Worm (Caenorhabditis elegans): ENCODE measurements around the gene hel-1.

Gene hel-1

DNA sequence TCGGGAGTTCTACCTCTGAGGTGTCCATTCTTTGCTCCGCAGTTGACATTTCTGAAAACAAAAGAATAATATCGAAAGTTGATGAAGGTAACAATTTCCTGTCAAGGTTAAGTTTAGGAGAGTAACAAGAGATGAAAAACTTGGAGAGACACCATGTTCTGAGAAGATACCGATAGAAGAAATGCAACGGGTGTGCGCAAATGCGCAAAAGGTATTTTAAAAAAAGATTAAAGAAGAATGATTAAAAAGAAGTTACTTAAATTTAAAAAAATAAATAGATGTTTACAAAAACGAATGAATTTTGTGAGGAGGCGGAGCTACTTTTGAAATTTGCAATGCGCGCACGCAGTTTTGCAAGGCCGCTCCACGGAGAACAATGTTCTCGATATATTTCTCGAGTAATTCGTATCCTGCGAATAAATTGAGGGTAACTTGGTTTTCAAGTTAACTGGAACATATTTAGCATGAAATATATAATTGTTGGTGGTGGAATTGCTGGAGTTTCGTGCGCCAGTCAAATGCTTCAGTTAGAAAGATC, 3.6 kb downstream of the hel-1 start, which contains the start of the genes ran-3 and C26D10.3:
ran-3 (minus strand) TSS at position 51 of the 538 bp plus-strand sequence.
C26D10.3 (plus strand) TSS at position 385 of the 538 bp plus-strand sequence.
- TF ChIP-seq ztf-16 (tag; optimal IDR thresholded peaks at IDR 0.05) (no peak), ceh-9 (tag; optimal IDR thresholded peaks at IDR 0.05) (no peak), zip-5 (tag; optimal IDR thresholded peaks at IDR 0.05) (peak; percentile 40), hlh-15 (tag; optimal IDR thresholded peaks at IDR 0.05) (no peak), T23F11.4 (GFP tag; optimal IDR thresholded peaks at IDR 0.05) (peak; percentile 18), hlh-8 (tag; optimal IDR thresholded peaks at IDR 0.05) (peak; percentile 44), fkh-6 (tag; optimal IDR thresholded peaks at IDR 0.05) (peak; percentile 59), dve-1 (tag; optimal IDR thresholded peaks at IDR 0.05) (no peak), che-1 (tag; optimal IDR thresholded peaks at IDR 0.05) (peak; percentile 13), unc-86 (tag; optimal IDR thresholded peaks at IDR 0.05) (peak; percentile 24), sox-2 (GFP tag; IDR thresholded peaks at IDR 0.05) (0 out of 2 replicates have a peak, but pooled peaks have one; percentile 13), ceh-34 (tag; optimal IDR thresholded peaks at IDR 0.05) (peak; percentile 10), C08G9.2 (tag; optimal IDR thresholded peaks at IDR 0.05) (peak; percentile 24), ceh-14 (tag; optimal IDR thresholded peaks at IDR 0.05) (peak; percentile 53), ceh-6 (GFP tag; optimal IDR thresholded peaks at IDR 0.05) (no peak), ceh-2 (tag; optimal IDR thresholded peaks at IDR 0.05) (peak; percentile 45), ceh-31 (tag; optimal IDR thresholded peaks at IDR 0.05) (peak; percentile 47), rnt-1 (tag; optimal IDR thresholded peaks at IDR 0.05) (peak; percentile 15), nfya-1 (tag; optimal IDR thresholded peaks at IDR 0.05) (peak; percentile 75), npax-4 (tag; optimal IDR thresholded peaks at IDR 0.05) (no peak), unc-3 (GFP tag; conservative IDR thresholded peaks at IDR 0.05) (no peak), unc-3 (tag; optimal IDR thresholded peaks at IDR 0.05) (no peak), dmd-4 (tag; optimal IDR thresholded peaks at IDR 0.05; ENCODE audit: borderline replicate concordance) (no peak), sdc-2 (tag; optimal IDR thresholded peaks at IDR 0.05) (no peak), eyg-1 (tag; optimal IDR thresholded peaks at IDR 0.05) (peak; percentile 35), ceh-48 (tag; optimal IDR thresholded peaks at IDR 0.05) (no peak), fax-1 (tag; optimal IDR thresholded peaks at IDR 0.05) (peak; percentile 26), pros-1 (tag; optimal IDR thresholded peaks at IDR 0.05) (no peak), ets-4 (tag; optimal IDR thresholded peaks at IDR 0.05) (no peak), gmeb-2 (tag; optimal IDR thresholded peaks at IDR 0.05) (peak; percentile 42), unc-42 (tag; optimal IDR thresholded peaks at IDR 0.05) (peak; percentile 18), ahr-1 (tag; optimal IDR thresholded peaks at IDR 0.05) (peak; percentile 26), elt-2 (tag; optimal IDR thresholded peaks at IDR 0.05) (peak; percentile 67), pax-1 (tag; optimal IDR thresholded peaks at IDR 0.05) (peak; percentile 47), pha-2 (tag; optimal IDR thresholded peaks at IDR 0.05) (peak; percentile 37), syd-9 (tag; optimal IDR thresholded peaks at IDR 0.05) (peak; percentile 9), tbx-2 (tag; optimal IDR thresholded peaks at IDR 0.05) (peak; percentile 50), ttx-3 (tag; optimal IDR thresholded peaks at IDR 0.05) (peak; percentile 54), pat-9 (tag; optimal IDR thresholded peaks at IDR 0.05) (peak; percentile 10), lim-6 (tag; optimal IDR thresholded peaks at IDR 0.05) (no peak)

DNA sequence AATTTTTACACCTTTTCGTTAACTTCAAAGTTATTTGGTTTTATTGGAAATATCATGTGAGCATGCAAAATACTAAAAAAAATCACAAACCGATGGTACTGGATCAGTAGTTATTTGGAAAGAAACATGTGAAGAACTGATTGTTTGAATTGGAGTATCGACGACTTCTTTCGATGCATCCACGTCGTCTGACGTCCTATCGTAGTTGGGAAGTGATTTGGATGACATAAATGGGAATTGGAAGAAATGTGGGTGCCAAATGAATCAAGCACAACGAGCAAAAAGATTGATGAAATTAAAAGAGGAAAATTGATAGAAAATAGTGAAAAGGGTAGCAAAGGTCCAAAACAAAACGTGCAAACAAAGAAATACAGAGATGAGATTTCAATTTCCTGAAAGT, 7.4 kb downstream of the hel-1 start, which contains the start of gene shw-1:
shw-1 (minus strand) TSS at position 228 of the 400 bp plus-strand sequence.
- TF ChIP-seq unc-86 (tag; optimal IDR thresholded peaks at IDR 0.05) (no peak), pax-1 (tag; optimal IDR thresholded peaks at IDR 0.05) (no peak), che-1 (tag; optimal IDR thresholded peaks at IDR 0.05) (no peak), rnt-1 (tag; optimal IDR thresholded peaks at IDR 0.05) (no peak), tbx-2 (tag; optimal IDR thresholded peaks at IDR 0.05) (no peak), fkh-10 (GFP tag; optimal IDR thresholded peaks at IDR 0.05) (no peak), ceh-48 (tag; optimal IDR thresholded peaks at IDR 0.05) (no peak), ceh-24 (tag; optimal IDR thresholded peaks at IDR 0.05) (no peak)
